Fruit fly (Drosophila melanogaster): ENCODE measurements around the gene CG34456.

CG34456 gene

DNA sequence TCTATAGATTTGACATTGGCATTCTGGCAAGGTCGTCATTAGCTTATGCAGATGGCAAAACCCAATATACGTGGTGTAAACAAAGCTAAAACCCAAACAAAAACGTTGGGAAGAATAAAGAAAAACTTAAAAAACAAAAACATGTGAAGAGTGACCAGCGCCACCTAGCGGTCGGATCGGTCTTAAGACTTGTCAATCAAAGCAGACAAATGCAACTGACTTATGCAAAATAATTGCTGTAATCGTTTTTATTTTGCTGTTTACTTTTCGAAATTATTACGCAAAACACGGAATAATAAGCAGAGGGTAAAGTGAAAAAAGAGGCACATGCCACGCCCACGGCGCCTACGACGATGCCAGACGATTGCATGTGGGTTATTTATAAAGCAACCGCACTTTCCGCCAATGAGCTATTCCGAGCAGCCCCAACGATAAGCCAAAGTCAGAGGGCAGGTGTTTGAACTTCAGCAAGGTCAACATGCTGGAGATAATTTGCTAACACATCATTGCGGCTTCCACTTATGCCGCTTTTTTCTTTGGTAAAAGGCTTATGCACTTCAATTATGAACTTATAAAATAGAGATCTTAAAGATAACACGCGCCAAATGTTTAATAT is 5.7 kb upstream of the CG34456 start:
- TF ChIP-seq Dll (optimal IDR thresholded peaks at IDR 0.05) (no peak), EcR (GFP tag; optimal IDR thresholded peaks at IDR 0.05) (no peak), psq (optimal IDR thresholded peaks at IDR 0.05) (no peak), pan (optimal IDR thresholded peaks at IDR 0.05) (no peak), CG8478 (optimal IDR thresholded peaks at IDR 0.05) (no peak), usp (GFP tag; optimal IDR thresholded peaks at IDR 0.05) (no peak)

- TF ChIP-seq EcR (GFP tag; optimal IDR thresholded peaks at IDR 0.05): no peak
- no peak for TF ChIP-seq pan (optimal IDR thresholded peaks at IDR 0.05)
- no peak for TF ChIP-seq psq (optimal IDR thresholded peaks at IDR 0.05)
- no peak for TF ChIP-seq usp (GFP tag; optimal IDR thresholded peaks at IDR 0.05)
- TF ChIP-seq CG8478 (optimal IDR thresholded peaks at IDR 0.05): no peak
- no peak for TF ChIP-seq Dll (optimal IDR thresholded peaks at IDR 0.05)
Observed at dm6 chr3L:9357830-9358712, 3.8 kb upstream of the CG34456 start.

DNA sequence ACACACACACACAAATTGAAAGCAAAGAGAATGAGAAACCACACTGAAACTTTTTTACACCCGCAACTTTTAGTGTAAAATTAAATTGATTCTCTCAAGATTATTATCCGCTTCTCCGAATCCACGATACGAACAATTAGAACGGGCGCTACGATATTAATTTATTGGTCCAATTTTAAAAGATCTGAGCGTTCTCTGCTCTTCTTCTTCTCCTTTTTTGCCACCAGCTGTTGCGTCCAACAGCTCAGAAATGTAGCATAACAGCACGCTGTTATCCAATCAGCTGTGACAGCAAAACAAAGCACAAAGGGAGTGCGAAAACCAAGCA is 3.2 kb upstream of the CG34456 start, which contains the start of the genes UGP and Svip:
Gene UGP, minus strand, starts transcription at position 223 of the 328 bp plus-strand sequence.
Gene Svip, plus strand, starts transcription at position 287 of the 328 bp plus-strand sequence.
- no peak for TF ChIP-seq EcR (GFP tag; optimal IDR thresholded peaks at IDR 0.05)
- no peak for TF ChIP-seq psq (optimal IDR thresholded peaks at IDR 0.05)
- TF ChIP-seq pan (optimal IDR thresholded peaks at IDR 0.05): no peak
- no peak for TF ChIP-seq CG8478 (optimal IDR thresholded peaks at IDR 0.05)
- TF ChIP-seq Dll (optimal IDR thresholded peaks at IDR 0.05): no peak
- TF ChIP-seq usp (GFP tag; optimal IDR thresholded peaks at IDR 0.05): no peak

DNA sequence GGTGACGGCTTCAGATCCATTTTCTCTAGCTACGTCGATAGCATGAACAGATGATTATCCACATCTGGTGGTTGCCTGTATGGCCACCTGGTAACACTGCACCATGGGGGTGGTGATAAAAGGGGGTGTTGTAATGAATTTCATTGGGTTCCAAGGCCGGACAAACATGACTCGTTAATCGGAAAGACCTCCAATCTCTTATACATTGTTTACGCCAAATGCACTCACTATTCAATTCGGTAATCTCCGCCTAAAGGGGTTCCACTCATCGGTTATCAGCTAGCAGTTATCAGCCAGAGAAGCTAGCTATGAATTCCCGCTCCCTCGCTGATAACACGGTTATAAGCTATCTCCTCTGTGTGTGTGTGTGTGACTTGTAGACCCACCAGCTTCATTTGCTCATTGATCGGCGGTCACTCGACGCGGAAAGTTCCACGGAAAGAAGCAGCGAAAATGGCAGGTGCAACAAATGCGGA is 1.7 kb upstream of the CG34456 start, which contains the start of gene Pdxk:
Gene Pdxk, plus strand, starts transcription at position 100 of the 476 bp plus-strand sequence.
- TF ChIP-seq psq (optimal IDR thresholded peaks at IDR 0.05): no peak
- TF ChIP-seq Dll (optimal IDR thresholded peaks at IDR 0.05): no peak
- no peak for TF ChIP-seq usp (GFP tag; optimal IDR thresholded peaks at IDR 0.05)
- TF ChIP-seq pan (optimal IDR thresholded peaks at IDR 0.05): no peak
- TF ChIP-seq EcR (GFP tag; optimal IDR thresholded peaks at IDR 0.05): no peak
- no peak for TF ChIP-seq CG8478 (optimal IDR thresholded peaks at IDR 0.05)

DNA sequence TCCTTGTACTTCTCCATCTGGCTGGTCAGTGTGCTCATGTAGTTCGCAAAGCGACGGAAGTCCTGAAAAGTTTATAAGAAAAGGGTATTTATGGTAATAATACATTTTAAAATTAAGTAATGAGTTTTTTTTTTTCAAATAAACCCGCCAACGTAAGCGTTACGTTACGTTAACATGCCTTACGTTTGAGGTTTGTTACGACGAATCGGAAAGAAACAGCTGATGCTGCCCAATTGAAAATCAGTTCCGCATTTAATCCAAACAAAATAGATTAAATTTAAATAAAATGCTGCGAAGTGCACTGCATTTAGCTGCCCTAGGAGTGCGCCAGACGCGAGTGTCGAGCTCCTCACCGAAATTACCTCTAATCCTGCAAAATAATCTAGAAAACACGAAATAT is 2.2 kb downstream of the CG34456 start, which contains the start of gene mRRF1:
Gene mRRF1, plus strand, starts transcription at position 220 of the 400 bp plus-strand sequence.
- TF ChIP-seq usp (GFP tag; optimal IDR thresholded peaks at IDR 0.05): no peak
- TF ChIP-seq pan (optimal IDR thresholded peaks at IDR 0.05): no peak
- no peak for TF ChIP-seq CG8478 (optimal IDR thresholded peaks at IDR 0.05)

DNA sequence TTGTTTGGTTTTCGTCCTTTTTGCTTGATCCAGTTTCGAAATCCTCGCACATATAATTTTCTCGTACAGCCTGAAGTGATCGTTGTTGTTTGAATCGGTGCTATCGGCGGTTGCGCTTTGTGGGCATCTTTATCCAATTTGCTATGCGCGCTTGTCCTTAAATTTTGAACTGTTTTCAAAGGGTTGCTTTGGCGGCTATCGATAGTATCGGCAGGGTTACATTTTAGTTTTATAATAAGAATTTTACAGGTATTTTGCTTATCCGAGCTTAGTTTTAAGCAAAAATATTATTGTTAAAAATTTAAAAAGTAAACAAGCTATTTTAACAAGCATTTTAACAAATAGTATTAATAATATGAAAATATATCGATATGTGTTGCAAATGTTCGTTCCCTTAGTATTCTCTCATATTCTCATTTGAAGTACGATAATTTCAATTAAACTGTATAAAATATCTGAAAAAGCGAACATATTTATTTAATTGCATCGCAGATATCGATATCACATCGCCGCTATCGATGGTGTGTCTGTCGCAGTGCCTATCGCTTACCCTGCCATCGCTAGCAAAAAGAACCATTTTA is 5.0 kb downstream of the CG34456 start, which contains the start of the genes Klp67A and CG4452:
Gene Klp67A, minus strand, starts transcription at position 197 of the 581 bp plus-strand sequence.
Gene CG4452, plus strand, starts transcription at position 528 of the 581 bp plus-strand sequence.
- peak; percentile 62 for TF ChIP-seq psq (optimal IDR thresholded peaks at IDR 0.05)
- TF ChIP-seq pan (optimal IDR thresholded peaks at IDR 0.05): no peak

dm6 chr3L:9367431-9367867 is 5.5 kb downstream of the CG34456 start:
- TF ChIP-seq EcR (GFP tag; optimal IDR thresholded peaks at IDR 0.05) (no peak), Dll (optimal IDR thresholded peaks at IDR 0.05) (no peak), psq (optimal IDR thresholded peaks at IDR 0.05) (no peak), usp (GFP tag; optimal IDR thresholded peaks at IDR 0.05) (no peak), CG8478 (optimal IDR thresholded peaks at IDR 0.05) (no peak), pan (optimal IDR thresholded peaks at IDR 0.05) (no peak)

dm6 chr3L:9368665-9369064 is 6.8 kb downstream of the CG34456 start:
- TF ChIP-seq EcR (GFP tag; optimal IDR thresholded peaks at IDR 0.05) (no peak), psq (optimal IDR thresholded peaks at IDR 0.05) (no peak), usp (GFP tag; optimal IDR thresholded peaks at IDR 0.05) (no peak), pan (optimal IDR thresholded peaks at IDR 0.05) (no peak), CG8478 (optimal IDR thresholded peaks at IDR 0.05) (no peak), Dll (optimal IDR thresholded peaks at IDR 0.05) (no peak)

dm6 chr3L:9370907-9371365 is 9.0 kb downstream of the CG34456 start, which contains the start of gene Fdx1:
Fdx1 (minus strand) TSS chr3L:9371238.
- TF ChIP-seq pan (optimal IDR thresholded peaks at IDR 0.05) (no peak), CG8478 (optimal IDR thresholded peaks at IDR 0.05) (no peak), psq (optimal IDR thresholded peaks at IDR 0.05) (no peak), Dll (optimal IDR thresholded peaks at IDR 0.05) (no peak), EcR (GFP tag; optimal IDR thresholded peaks at IDR 0.05) (no peak), usp (GFP tag; optimal IDR thresholded peaks at IDR 0.05) (no peak)

DNA sequence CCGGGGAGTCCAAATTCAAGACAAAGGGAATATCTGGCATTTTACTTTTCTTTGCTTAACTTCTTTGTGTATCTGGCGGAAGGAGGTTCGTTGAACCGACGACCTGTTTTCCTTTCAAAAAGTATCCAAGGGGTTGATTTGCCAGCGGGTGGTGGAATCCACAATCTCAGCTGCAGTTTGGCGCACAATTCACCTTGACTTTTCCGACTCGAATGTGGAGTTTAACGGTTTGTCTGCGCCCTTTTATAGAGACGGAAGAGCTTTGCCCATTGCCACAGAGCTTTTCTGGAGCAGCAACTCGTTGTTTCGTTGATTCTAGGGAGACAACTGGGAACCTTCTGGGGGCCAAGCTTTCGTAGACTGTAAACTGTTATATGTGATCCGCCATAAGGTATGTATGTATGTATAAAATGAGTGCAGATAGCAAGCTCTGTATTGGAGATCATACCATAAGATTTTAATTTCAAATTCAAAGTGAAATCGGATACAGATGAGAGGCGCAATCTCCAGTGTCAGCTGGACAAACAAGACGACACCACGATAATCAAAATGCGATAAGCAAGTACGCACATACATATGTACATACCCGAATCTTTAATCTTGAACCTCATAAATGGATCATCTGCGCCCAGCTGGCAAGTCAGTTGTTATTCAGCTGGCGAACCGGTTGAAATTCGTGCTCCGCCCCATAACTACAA is 10.5 kb downstream of the CG34456 start, which contains the start of the genes Hsp67Bc, CG4456 and Hsp22:
Gene Hsp67Bc, minus strand, starts transcription at position 220 of the 698 bp plus-strand sequence.
Gene CG4456, plus strand, starts transcription at position 445 of the 698 bp plus-strand sequence.
Gene Hsp22, plus strand, starts transcription at position 654 of the 698 bp plus-strand sequence.
- no peak for TF ChIP-seq pan (optimal IDR thresholded peaks at IDR 0.05)
- peak in 1 of 2 experiments; percentile 72 for TF ChIP-seq EcR (GFP tag; optimal IDR thresholded peaks at IDR 0.05)

Data from whole organism.